Fruit fly (Drosophila melanogaster): ENCODE measurements around the gene Ptip.

DNA sequence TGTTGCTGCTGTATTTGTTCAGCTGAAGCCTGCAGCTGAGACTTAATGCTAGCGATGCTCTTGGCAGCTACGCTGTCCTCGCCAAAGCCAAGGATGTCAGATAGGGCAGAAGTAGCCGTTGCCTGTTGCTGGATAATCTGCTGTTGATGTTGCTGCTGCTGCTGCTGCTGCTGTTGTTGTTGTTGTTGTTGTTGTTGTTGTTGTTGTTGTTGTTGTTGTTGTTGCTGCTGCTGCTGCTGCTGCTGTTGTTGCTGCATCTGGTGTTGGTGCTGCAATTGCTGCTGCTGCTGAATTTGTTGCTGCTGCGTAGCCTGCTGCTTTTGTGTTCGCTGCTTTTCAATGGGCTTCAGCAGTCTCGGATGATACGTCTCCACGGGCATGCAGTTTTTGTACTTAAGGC is 1.4 kb downstream of the Ptip start:
- no peak for TF ChIP-seq Sin3A (optimal IDR thresholded peaks at IDR 0.05)
- TF ChIP-seq Myc (optimal IDR thresholded peaks at IDR 0.05), result no peak
- no peak for TF ChIP-seq h (optimal IDR thresholded peaks at IDR 0.05)
- TF ChIP-seq psq (optimal IDR thresholded peaks at IDR 0.05), result no peak
- TF ChIP-seq insv (optimal IDR thresholded peaks at IDR 0.05), result no peak
- TF ChIP-seq ttk (optimal IDR thresholded peaks at IDR 0.05), result no peak
